Fruit fly (Drosophila melanogaster): ENCODE data around the gene spg.

DNA sequence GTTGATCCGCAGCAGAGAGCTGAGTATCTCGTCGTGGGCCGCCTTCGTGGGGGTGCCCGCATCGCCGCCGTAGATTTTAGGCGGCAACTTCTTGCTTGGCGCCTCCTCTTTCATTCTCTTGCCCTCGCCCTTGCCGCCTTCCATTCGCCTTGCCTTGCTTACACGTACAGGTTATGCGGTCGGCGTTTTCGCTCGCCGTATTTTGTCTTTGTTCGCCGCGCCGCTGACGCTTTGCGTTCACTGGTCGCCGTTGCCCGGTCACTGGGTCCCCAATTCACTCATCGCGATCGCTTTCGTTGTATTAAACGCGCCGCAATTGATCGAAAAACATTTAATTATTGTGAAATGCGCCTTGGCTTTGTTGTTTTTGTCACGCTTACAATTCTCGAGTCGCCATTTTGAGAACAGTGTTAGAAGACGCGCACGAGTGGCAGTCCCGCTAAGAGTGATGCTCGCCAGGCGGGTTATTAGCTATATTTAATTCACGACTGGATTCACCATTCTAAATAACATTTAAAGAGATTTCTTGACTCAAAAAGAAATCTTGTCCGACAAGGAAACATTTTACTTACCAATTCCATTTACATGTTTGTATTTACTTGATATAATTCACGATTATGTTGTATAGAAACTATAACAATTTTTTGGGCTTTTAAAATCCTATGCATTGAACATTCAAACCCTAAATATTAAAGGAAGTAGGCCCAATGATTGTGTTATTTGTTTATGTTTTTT lies 34.0 kb upstream of the spg start, which contains the start of gene wdn:
- TF ChIP-seq usp (GFP tag; optimal IDR thresholded peaks at IDR 0.05) (no peak), CG8478 (optimal IDR thresholded peaks at IDR 0.05) (no peak), pan (optimal IDR thresholded peaks at IDR 0.05) (no peak), Dll (optimal IDR thresholded peaks at IDR 0.05) (no peak)
